Worm (Caenorhabditis elegans) whole organism, L3 larva: Measurements from ENCODE around the gene nhr-4.

Source experiments
- R02D3.7 ChIP-seq: fragments of 150-350 bp; optimal IDR thresholded peaks from 2 replicates; lab custom pipeline; 2014; ENCODE audit warnings: missing biosample characterization, missing genetic modification characterization
- ZK546.5 ChIP-seq: sonication (generic microtip); optimal IDR thresholded peaks from 2 replicates; lab custom pipeline; 2017; ENCODE audit warnings: missing biosample characterization, missing genetic modification characterization
- ceh-28 ChIP-seq: fragments of 150-350 bp; optimal IDR thresholded peaks from 2 replicates; lab custom pipeline; 2014; ENCODE audit warnings: missing biosample characterization, missing genetic modification reagents, missing genetic modification characterization
- ceh-82 ChIP-seq: fragments of 150-350 bp; optimal IDR thresholded peaks from 2 replicates; lab custom pipeline; 2014; ENCODE audit warnings: missing biosample characterization, missing genetic modification characterization
- ceh-9 ChIP-seq: sonication (generic microtip); optimal IDR thresholded peaks from 2 replicates; lab custom pipeline; 2018; ENCODE audit warnings: missing biosample characterization, missing genetic modification characterization
- egl-5 ChIP-seq: fragments of 150-350 bp; optimal IDR thresholded peaks from 2 replicates; lab custom pipeline; 2017; ENCODE audit warnings: missing biosample characterization, missing genetic modification reagents, missing genetic modification characterization, inconsistent platforms
- elt-1 ChIP-seq: fragments of 150-350 bp; optimal IDR thresholded peaks from 2 replicates; lab custom pipeline; 2014; ENCODE audit warnings: missing biosample characterization, missing genetic modification characterization
- eor-1 ChIP-seq, 2 experiments: fragments of 150-350 bp; optimal IDR thresholded peaks; 2 replicates each; lab custom pipeline; 2014 to 2018; ENCODE audit warnings: missing biosample characterization in 2 of 2, missing genetic modification characterization in 2 of 2
- fos-1 ChIP-seq: fragments of 150-350 bp; optimal IDR thresholded peaks from 2 replicates; lab custom pipeline; 2014; ENCODE audit warnings: missing biosample characterization, missing genetic modification characterization
- nfya-1 ChIP-seq: sonication (generic microtip); optimal IDR thresholded peaks from 2 replicates; lab custom pipeline; 2017; ENCODE audit warnings: missing genetic modification characterization, mild to moderate bottlenecking, missing compliant biosample characterization, antibody characterized with exemption, moderate library complexity; ENCODE audit not compliant: insufficient read depth
- nhr-11 ChIP-seq: fragments of 150-350 bp; optimal IDR thresholded peaks from 2 replicates; lab custom pipeline; 2014; ENCODE audit warnings: missing biosample characterization, missing genetic modification characterization
- nhr-76 ChIP-seq: fragments of 150-350 bp; sonication (generic microtip); optimal IDR thresholded peaks from 5 replicates; lab custom pipeline; 2014; ENCODE audit warnings: missing biosample characterization, missing genetic modification characterization
- pqm-1 ChIP-seq: fragments of 150-350 bp; optimal IDR thresholded peaks from 2 replicates; lab custom pipeline; 2017; ENCODE audit warnings: missing biosample characterization, missing genetic modification characterization, inconsistent platforms
- skn-1 ChIP-seq: fragments of 150-350 bp; optimal IDR thresholded peaks from 2 replicates; lab custom pipeline; 2014; ENCODE audit warnings: missing biosample characterization, missing genetic modification characterization

Gene nhr-4

DNA sequence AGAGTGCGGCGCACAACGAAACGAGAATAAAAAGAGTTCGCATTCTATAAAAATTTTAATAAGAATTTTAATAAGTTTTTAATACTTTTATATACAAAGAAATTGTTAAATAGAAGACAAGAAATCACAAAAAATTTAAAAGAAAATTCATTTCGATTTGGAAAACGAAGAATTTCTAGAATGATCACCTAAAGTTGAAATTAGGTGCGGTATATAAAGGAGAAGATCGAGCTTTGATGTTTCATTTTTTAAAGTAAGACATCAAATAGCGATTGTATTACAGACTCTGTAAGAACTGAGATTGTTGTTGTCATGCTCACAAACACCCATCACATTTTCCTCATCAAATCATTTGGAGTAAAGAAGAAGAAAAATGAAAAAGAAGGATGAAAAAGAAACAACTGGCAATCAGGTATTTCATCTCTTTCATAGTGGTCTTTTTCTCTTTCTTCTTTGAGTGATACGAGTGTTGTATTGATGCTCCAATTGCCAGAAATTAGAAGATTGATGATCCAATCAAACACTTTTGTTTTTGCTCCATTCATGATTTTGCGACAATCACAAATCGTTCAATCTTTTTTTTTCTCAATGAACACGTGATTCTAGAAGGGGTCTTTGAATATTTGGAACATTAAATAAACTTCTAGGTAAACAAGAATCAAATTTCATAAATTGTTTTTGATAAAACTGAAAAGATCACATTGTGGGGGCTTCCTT lies 49.2 kb downstream of the nhr-4 start, which contains the start of gene dur-1:
dur-1 (minus strand) TSS at position 51 of the 717 bp plus-strand sequence.
- TF ChIP-seq eor-1 (tag; optimal IDR thresholded peaks at IDR 0.05; lab: Kevin White, UChicago) (no peak), skn-1 (tag; lab: Kevin White, UChicago) (no peak), ceh-82 (tag; lab: Kevin White, UChicago) (no peak), R02D3.7 (tag; lab: Kevin White, UChicago) (no peak), elt-1 (no peak), ZK546.5 (tag; lab: Kevin White, UChicago) (no peak), nfya-1 (tag; lab: Kevin White, UChicago) (peak; percentile 25), fos-1 (tag; lab: Kevin White, UChicago) (no peak), nhr-11 (tag; lab: Kevin White, UChicago) (no peak), egl-5 (tag; lab: Kevin White, UChicago) (peak; percentile 32), ceh-28 (peak; percentile 5), nhr-76 (tag; lab: Kevin White, UChicago) (no peak), ceh-9 (tag; lab: Kevin White, UChicago) (no peak), pqm-1 (tag; lab: Kevin White, UChicago) (no peak)
